Fruit fly (Drosophila melanogaster): ENCODE data around the gene Cyp4e3.
A peak's percentile ranks its signal among the peaks of the same experiment; 100 is the strongest.

Cyp4e3 gene

DNA sequence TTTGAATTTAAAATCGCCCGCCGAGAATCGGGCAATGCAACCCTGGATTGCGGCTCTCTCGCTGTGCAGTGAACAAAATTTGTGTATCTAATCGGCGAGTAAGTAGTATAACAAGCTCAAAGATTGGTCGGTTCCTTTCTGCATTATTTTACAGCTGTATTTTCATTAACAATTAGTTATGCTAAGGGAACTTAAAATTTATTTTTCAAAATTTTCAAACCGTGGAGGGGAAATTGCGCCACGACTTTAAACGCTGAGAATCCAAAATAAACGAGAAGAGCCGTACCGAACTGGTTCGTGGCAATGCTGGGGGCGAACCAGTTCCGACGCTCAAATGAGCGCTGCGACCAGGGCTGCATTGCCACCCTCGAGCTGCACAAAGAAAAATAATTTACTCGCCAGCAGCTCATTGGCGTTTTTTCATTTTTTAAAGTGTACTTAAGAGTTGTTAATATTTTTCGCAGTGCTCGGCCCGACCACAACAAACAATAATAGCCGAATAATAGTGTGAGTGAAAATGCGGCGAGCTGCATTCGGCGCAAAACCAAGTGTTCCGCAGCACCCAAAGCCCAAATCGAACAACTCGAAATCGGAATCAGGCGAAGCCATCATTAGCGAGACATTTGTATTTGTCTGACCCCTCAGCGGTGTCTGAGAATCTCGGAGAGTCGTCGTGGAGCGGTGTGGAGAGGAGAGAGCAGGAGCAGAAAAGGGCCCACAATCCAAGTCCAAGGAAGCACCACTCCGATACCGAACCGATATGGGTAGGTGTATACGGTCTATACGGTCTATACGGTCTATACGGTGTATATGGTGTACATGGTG, 8.3 kb upstream of the Cyp4e3 start, which contains the start of gene zf30C (continued):
- TF ChIP-seq Gsc (GFP tag; IDR thresholded peaks at IDR 0.05) = peak; percentile 68
- peak; percentile 93 for TF ChIP-seq ind (GFP tag; optimal IDR thresholded peaks at IDR 0.05)
- peak; percentile 77 for TF ChIP-seq CG6813 (GFP tag; optimal IDR thresholded peaks at IDR 0.05)
- TF ChIP-seq CG1233 (GFP tag; optimal IDR thresholded peaks at IDR 0.05) = peak; percentile 62
- TF ChIP-seq CG1792 (GFP tag; optimal IDR thresholded peaks at IDR 0.05) = peak; percentile 85
- TF ChIP-seq ham (GFP tag; IDR thresholded peaks at IDR 0.05) = 0 out of 2 replicates have a peak, but pooled peaks have one; percentile 23
- peak; percentile 66 for TF ChIP-seq CG13287 (GFP tag; IDR thresholded peaks at IDR 0.05; ENCODE audit: partially characterized antibody)
- TF ChIP-seq tna (GFP tag; IDR thresholded peaks at IDR 0.05; ENCODE audit: partially characterized antibody) = no peak
- TF ChIP-seq CG10565 (GFP tag; optimal IDR thresholded peaks at IDR 0.05) = no peak
- TF ChIP-seq kay (GFP tag; optimal IDR thresholded peaks at IDR 0.05) = peak; percentile 76
- TF ChIP-seq Taf1 (GFP tag; IDR thresholded peaks at IDR 0.05) = peak; percentile 64
- no peak; the same call in 1 of the 2 replicates for TF ChIP-seq ato (GFP tag; IDR thresholded peaks at IDR 0.05; ENCODE audit: partially characterized antibody)
- TF ChIP-seq vfl (GFP tag; optimal IDR thresholded peaks at IDR 0.05) = peak; percentile 85
- peak; percentile 61 for TF ChIP-seq D19B (GFP tag; optimal IDR thresholded peaks at IDR 0.05)
- TF ChIP-seq CG16813 (GFP tag; IDR thresholded peaks at IDR 0.05; ENCODE audit: partially characterized antibody) = peak; percentile 35; the same call in 1 of the 3 replicates
- peak; percentile 58 for TF ChIP-seq scrt (GFP tag; optimal IDR thresholded peaks at IDR 0.05)
- peak; percentile 55 for TF ChIP-seq CG3838 (GFP tag; optimal IDR thresholded peaks at IDR 0.05)
- peak; percentile 100 for TF ChIP-seq CG12155 (GFP tag; optimal IDR thresholded peaks at IDR 0.05)
- peak; percentile 94 for TF ChIP-seq CG8944 (GFP tag; optimal IDR thresholded peaks at IDR 0.05)
- peak; percentile 20 for TF ChIP-seq pfk (GFP tag; optimal IDR thresholded peaks at IDR 0.05)
- TF ChIP-seq ranshi (GFP tag; IDR thresholded peaks at IDR 0.05) = peak; percentile 84
- peak; percentile 63; the same call in 2 of the 3 replicates for TF ChIP-seq CG11695 (GFP tag; IDR thresholded peaks at IDR 0.05)
- peak; percentile 75 for TF ChIP-seq CG1603 (tag; optimal IDR thresholded peaks at IDR 0.05)
- peak; percentile 77 for TF ChIP-seq Rx (GFP tag; IDR thresholded peaks at IDR 0.05)
- TF ChIP-seq phol (tag; optimal IDR thresholded peaks at IDR 0.05) = peak; percentile 63
- TF ChIP-seq CG13894 (tag; optimal IDR thresholded peaks at IDR 0.05) = peak; percentile 58
- peak; percentile 92 for TF ChIP-seq bab2 (GFP tag; optimal IDR thresholded peaks at IDR 0.05)
- TF ChIP-seq salm (tag; optimal IDR thresholded peaks at IDR 0.05) = peak; percentile 29
- peak; percentile 89 for TF ChIP-seq Dbx (GFP tag; IDR thresholded peaks at IDR 0.05)
- peak; percentile 83 for TF ChIP-seq Adf1 (GFP tag; IDR thresholded peaks at IDR 0.05)
- peak; percentile 90 for TF ChIP-seq CG13624 (GFP tag; optimal IDR thresholded peaks at IDR 0.05)
- TF ChIP-seq toy (GFP tag; IDR thresholded peaks at IDR 0.05) = 0 out of 2 replicates have a peak, but pooled peaks have one; percentile 39
- peak; percentile 30; the same call in 1 of the 2 replicates for TF ChIP-seq Nf-YA (GFP tag; IDR thresholded peaks at IDR 0.05)
- TF ChIP-seq kni (GFP tag; optimal IDR thresholded peaks at IDR 0.05) = no peak
- TF ChIP-seq pho (GFP tag; optimal IDR thresholded peaks at IDR 0.05) = peak; percentile 88
- peak; percentile 30 for TF ChIP-seq bigmax (GFP tag; optimal IDR thresholded peaks at IDR 0.05)
- TF ChIP-seq aop (GFP tag; IDR thresholded peaks at IDR 0.05) = no peak; the same call in 1 of the 2 replicates
- peak; percentile 81 for TF ChIP-seq CG6175 (GFP tag; IDR thresholded peaks at IDR 0.05)
- TF ChIP-seq CG15479 (GFP tag; optimal IDR thresholded peaks at IDR 0.05) = no peak
- TF ChIP-seq Side (GFP tag; optimal IDR thresholded peaks at IDR 0.05) = peak; percentile 91
- peak; percentile 70 for TF ChIP-seq CG8924 (tag; optimal IDR thresholded peaks at IDR 0.05)
- TF ChIP-seq B-H1 (GFP tag; IDR thresholded peaks at IDR 0.05) = peak; percentile 79
- TF ChIP-seq gt (GFP tag; IDR thresholded peaks at IDR 0.05) = peak; percentile 47; the same call in 1 of the 2 replicates
- peak; percentile 50 for TF ChIP-seq jing (GFP tag; optimal IDR thresholded peaks at IDR 0.05)
- peak; percentile 68 for TF ChIP-seq CG9727 (GFP tag; optimal IDR thresholded peaks at IDR 0.05)
- TF ChIP-seq dati (GFP tag; IDR thresholded peaks at IDR 0.05) = peak; percentile 55; the same call in 1 of the 2 replicates
- peak; percentile 72 for TF ChIP-seq MTF-1 (GFP tag; optimal IDR thresholded peaks at IDR 0.05; ENCODE audit: borderline replicate concordance)
- peak; percentile 88 for TF ChIP-seq CG4617 (GFP tag; optimal IDR thresholded peaks at IDR 0.05; ENCODE audit: borderline replicate concordance)

All from whole organism, embryonic.